Fruit fly (Drosophila melanogaster): ENCODE measurements around the gene Pdha.

Gene Pdha

dm6 chrX:4702804-4703414 is 825 bp downstream of the Pdha start (continued):
- TF ChIP-seq CG10543 (GFP tag; optimal IDR thresholded peaks at IDR 0.05) (no peak), salm (tag; optimal IDR thresholded peaks at IDR 0.05) (no peak), CG2678 (tag; optimal IDR thresholded peaks at IDR 0.05) (no peak), crol (GFP tag; IDR thresholded peaks at IDR 0.05) (peak; percentile 31; the same call in 1 of the 2 replicates), CG12769 (tag; optimal IDR thresholded peaks at IDR 0.05) (no peak), cas (GFP tag; IDR thresholded peaks at IDR 0.05) (no peak), pnt (GFP tag; optimal IDR thresholded peaks at IDR 0.05) (no peak), tap (tag; optimal IDR thresholded peaks at IDR 0.05) (no peak), lbe (GFP tag; optimal IDR thresholded peaks at IDR 0.05) (no peak), CG2116 (GFP tag; optimal IDR thresholded peaks at IDR 0.05) (peak; percentile 95), Rx (GFP tag; IDR thresholded peaks at IDR 0.05) (no peak), z (GFP tag; IDR thresholded peaks at IDR 0.05) (no peak), wek (GFP tag; optimal IDR thresholded peaks at IDR 0.05) (no peak), CG13894 (tag; optimal IDR thresholded peaks at IDR 0.05) (peak; percentile 10), Sox102F (GFP tag; optimal IDR thresholded peaks at IDR 0.05) (no peak), CG7745 (tag; optimal IDR thresholded peaks at IDR 0.05) (no peak), CG7928 (GFP tag; optimal IDR thresholded peaks at IDR 0.05) (no peak), sc (optimal IDR thresholded peaks at IDR 0.05) (no peak), sc (GFP tag; optimal IDR thresholded peaks at IDR 0.05) (no peak), CG8281 (tag; optimal IDR thresholded peaks at IDR 0.05) (no peak), crp (GFP tag; optimal IDR thresholded peaks at IDR 0.05) (no peak), amos (GFP tag; IDR thresholded peaks at IDR 0.05; ENCODE audit: partially characterized antibody) (no peak), CG1602 (GFP tag; optimal IDR thresholded peaks at IDR 0.05) (no peak), CG5180 (GFP tag; optimal IDR thresholded peaks at IDR 0.05) (no peak), CG13775 (GFP tag; optimal IDR thresholded peaks at IDR 0.05) (no peak), grau (tag; optimal IDR thresholded peaks at IDR 0.05) (no peak), CG5953 (GFP tag; IDR thresholded peaks at IDR 0.05) (no peak), CkIIα-i1 (GFP tag; IDR thresholded peaks at IDR 0.05) (no peak), seq (GFP tag; IDR thresholded peaks at IDR 0.05) (0 out of 2 replicates have a peak, but pooled peaks have one; percentile 20), Scr (GFP tag; IDR thresholded peaks at IDR 0.05; ENCODE audit: partially characterized antibody) (no peak), CG7357 (GFP tag; IDR thresholded peaks at IDR 0.05) (no peak), stwl (tag; optimal IDR thresholded peaks at IDR 0.05) (peak; percentile 9), grn (GFP tag; optimal IDR thresholded peaks at IDR 0.05) (peak; percentile 47), CG12659 (GFP tag; optimal IDR thresholded peaks at IDR 0.05) (no peak), Nf-YB (GFP tag; optimal IDR thresholded peaks at IDR 0.05) (no peak), CG13624 (GFP tag; optimal IDR thresholded peaks at IDR 0.05) (no peak), Hmr (GFP tag; optimal IDR thresholded peaks at IDR 0.05) (no peak), Dfd (GFP tag; optimal IDR thresholded peaks at IDR 0.05) (no peak), bsh (GFP tag; optimal IDR thresholded peaks at IDR 0.05) (no peak), Trl (optimal IDR thresholded peaks at IDR 0.05) (peak; percentile 31 to 57), Trl (GFP tag; optimal IDR thresholded peaks at IDR 0.05) (no peak), CG15269 (tag; optimal IDR thresholded peaks at IDR 0.05) (no peak), CG12219 (GFP tag; optimal IDR thresholded peaks at IDR 0.05) (no peak)
